Fruit fly (Drosophila melanogaster) whole organism, embryonic: ENCODE data around the gene CG6231.

Experiments used
- CG10431 ChIP-seq: fragments of 200-800 bp; sonication (Bioruptor generic); optimal IDR thresholded peaks from 3 replicates; lab custom pipeline; 2018; ENCODE audit warnings: missing biosample characterization, mild to moderate bottlenecking, missing genetic modification characterization
- CG17385 ChIP-seq: fragments of 200-800 bp; sonication (Bioruptor generic); optimal IDR thresholded peaks from 3 replicates; lab custom pipeline; 2018; ENCODE audit warnings: missing biosample characterization, mild to moderate bottlenecking, missing genetic modification characterization
- CG18599 ChIP-seq: fragments of 200-800 bp; sonication (Bioruptor generic); optimal IDR thresholded peaks from 3 replicates; lab custom pipeline; 2017; ENCODE audit warnings: missing biosample characterization, missing genetic modification characterization, mild to moderate bottlenecking, moderate library complexity, missing genetic modification reagents
- bigmax ChIP-seq: fragments of 200-800 bp; sonication (Bioruptor generic); optimal IDR thresholded peaks from 2 replicates; lab custom pipeline; 2018; ENCODE audit warnings: missing biosample characterization, mild to moderate bottlenecking, missing genetic modification characterization
- ken ChIP-seq: fragments of 200-800 bp; sonication (Bioruptor generic); IDR thresholded peaks from 3 replicates; pipeline ENCODE4 v1.3.6; 2022; ENCODE audit warnings: missing biosample characterization, missing genetic modification characterization
- toy ChIP-seq: fragments of 200-800 bp; sonication (Bioruptor generic); IDR thresholded peaks from 2 replicates; pipeline ENCODE4 v1.3.6; 2022; ENCODE audit warnings: missing biosample characterization, missing genetic modification characterization

DNA sequence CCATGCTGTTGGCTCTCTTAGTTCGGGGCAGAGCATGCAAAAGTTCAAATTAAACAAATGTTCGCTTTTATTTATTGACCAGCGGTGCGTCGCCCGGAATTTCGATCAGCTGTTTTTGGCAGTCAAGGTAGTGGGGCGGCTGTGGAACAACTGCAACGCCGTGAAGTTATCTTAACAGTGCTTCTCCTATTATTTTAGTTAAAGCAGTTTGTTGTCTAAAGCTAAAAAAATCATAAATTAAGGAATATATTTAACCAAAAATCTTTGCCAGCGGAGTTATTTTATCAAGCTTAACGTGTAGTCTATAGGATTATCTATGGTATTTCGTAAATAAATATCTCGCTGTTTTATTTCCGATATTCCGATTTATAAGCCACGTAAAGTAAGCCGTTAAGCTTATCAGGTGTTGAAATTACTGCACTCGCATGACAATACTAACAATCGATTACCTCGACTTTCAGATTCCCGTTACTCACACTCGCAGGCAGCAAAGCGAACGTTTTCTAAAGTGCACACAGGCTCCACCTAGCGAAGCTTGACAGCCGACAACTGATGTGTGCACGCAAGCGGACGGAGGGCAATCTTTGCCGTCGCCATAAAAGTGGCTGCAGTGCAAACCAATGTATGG, 15.9 kb upstream of the CG6231 start, which contains the start of the genes CG6195 and CG31220:
- TF ChIP-seq CG17385 (GFP tag; lab: Kevin White, UChicago) (no peak), bigmax (GFP tag; lab: Kevin White, UChicago) (peak; percentile 94), CG18599 (no peak), CG10431 (GFP tag; lab: Kevin White, UChicago) (peak; percentile 17), ken (GFP tag; lab: Robert Waterston, UW) (no peak), toy (GFP tag; lab: Robert Waterston, UW) (peak; percentile 46)
